Worm (Caenorhabditis elegans) whole organism, mixed stage, embryonic: ENCODE results near the gene C05B5.12.

Source experiments
- ces-1 ChIP-seq: fragments of 150-350 bp; optimal IDR thresholded peaks from 2 replicates; lab custom pipeline; 2014; ENCODE audit warnings: missing biosample characterization, missing genetic modification reagents, missing genetic modification characterization
- ham-2 ChIP-seq: fragments of 200-800 bp; sonication (Bioruptor generic); optimal IDR thresholded peaks from 2 replicates; lab custom pipeline; 2018; ENCODE audit warnings: mild to moderate bottlenecking, missing genetic modification characterization, missing compliant biosample characterization
- lin-32 ChIP-seq: fragments of 200-800 bp; sonication (Bioruptor generic); optimal IDR thresholded peaks from 2 replicates; lab custom pipeline; 2018; ENCODE audit warnings: mild to moderate bottlenecking, missing genetic modification characterization, missing compliant biosample characterization
- mab-5 ChIP-seq: fragments of 150-350 bp; optimal IDR thresholded peaks from 2 replicates; lab custom pipeline; 2014; ENCODE audit warnings: missing biosample characterization, missing genetic modification characterization
- nhr-28 ChIP-seq: fragments of 150-350 bp; optimal IDR thresholded peaks from 2 replicates; lab custom pipeline; 2014; ENCODE audit warnings: missing biosample characterization, missing genetic modification characterization
- snpc-4 ChIP-seq: fragments of 150-350 bp; optimal IDR thresholded peaks from 2 replicates; lab custom pipeline; 2014; ENCODE audit warnings: missing biosample characterization, missing genetic modification characterization
- unc-39 ChIP-seq: fragments of 150-350 bp; optimal IDR thresholded peaks from 2 replicates; lab custom pipeline; 2014; ENCODE audit warnings: missing biosample characterization, missing genetic modification characterization
- ztf-11 ChIP-seq: fragments of 150-350 bp; optimal IDR thresholded peaks from 2 replicates; lab custom pipeline; 2014; ENCODE audit warnings: missing biosample characterization, missing genetic modification characterization

- TF ChIP-seq ham-2: no peak
- TF ChIP-seq mab-5 (tag; lab: Kevin White, UChicago): no peak
- TF ChIP-seq nhr-28 (tag; lab: Kevin White, UChicago): no peak
- no peak for TF ChIP-seq snpc-4 (tag; lab: Kevin White, UChicago)
- TF ChIP-seq ztf-11 (tag; lab: Kevin White, UChicago): no peak
- no peak for TF ChIP-seq lin-32
- no peak for TF ChIP-seq unc-39 (tag; lab: Kevin White, UChicago)
- no peak for TF ChIP-seq ces-1
These were observed 35.3 kb upstream of the C05B5.12 start, which contains the start of gene K03H1.11 for ce11 chrIII:9951864-9952263.
